Worm (Caenorhabditis elegans): ENCODE results near the gene pqn-18.

- no peak for TF ChIP-seq C34B4.2 (tag; optimal IDR thresholded peaks at IDR 0.05)
- TF ChIP-seq ceh-82 (tag; optimal IDR thresholded peaks at IDR 0.05) = no peak
- TF ChIP-seq nhr-12 (tag; optimal IDR thresholded peaks at IDR 0.05) = no peak
- no peak for TF ChIP-seq lin-15B (tag; optimal IDR thresholded peaks at IDR 0.05)
- TF ChIP-seq efl-1 (optimal IDR thresholded peaks at IDR 0.05) = no peak
- TF ChIP-seq efl-1 (GFP tag; optimal IDR thresholded peaks at IDR 0.05 in 1 of 2) = peak in 1 of 2 experiments; percentile 53
- no peak for TF ChIP-seq nhr-237 (tag; optimal IDR thresholded peaks at IDR 0.05)
- TF ChIP-seq snpc-4 (tag; optimal IDR thresholded peaks at IDR 0.05) = no peak
- TF ChIP-seq ama-1 (optimal IDR thresholded peaks at IDR 0.05) = no peak
- no peak for TF ChIP-seq fkh-10 (GFP tag; optimal IDR thresholded peaks at IDR 0.05)
- TF ChIP-seq ets-5 (GFP tag; IDR thresholded peaks at IDR 0.05) = no peak
- TF ChIP-seq nhr-28 (tag; optimal IDR thresholded peaks at IDR 0.05) = no peak
- no peak for TF ChIP-seq jun-1 (tag; optimal IDR thresholded peaks at IDR 0.05)
- no peak for TF ChIP-seq unc-62 (GFP tag; optimal IDR thresholded peaks at IDR 0.05)
- no peak for TF ChIP-seq ceh-63 (GFP tag; optimal IDR thresholded peaks at IDR 0.05)
These were observed 5.9 kb downstream of the pqn-18 start for ce11 chrX:12913398-12914071.
